Worm (Caenorhabditis elegans) whole organism, midembryonic: Measurements from ENCODE around the gene tdpo-1.

Source experiments
- T22C8.4 ChIP-seq: fragments of 200-800 bp; sonication (Bioruptor generic); IDR thresholded peaks from 2 replicates; pipeline ENCODE4 v1.3.6; 2022; ENCODE audit warnings: missing genetic modification characterization, missing compliant biosample characterization
- ref-1 ChIP-seq: fragments of 200-800 bp; sonication (Bioruptor generic); conservative IDR thresholded peaks from 2 replicates; pipeline ENCODE4 v1.3.6; 2022; ENCODE audit warnings: missing genetic modification reagents, missing genetic modification characterization, missing compliant biosample characterization

ce11 chrIV:1947891-1948290, 11.8 kb upstream of the tdpo-1 start, which contains the start of gene tsen-54:
- TF ChIP-seq ref-1 (GFP tag; lab: Robert Waterston, UW) (no peak), T22C8.4 (GFP tag; lab: Robert Waterston, UW) (no peak)
